Fruit fly (Drosophila melanogaster): Measurements from ENCODE around the gene Eig71Ec.

Eig71Ec gene

DNA sequence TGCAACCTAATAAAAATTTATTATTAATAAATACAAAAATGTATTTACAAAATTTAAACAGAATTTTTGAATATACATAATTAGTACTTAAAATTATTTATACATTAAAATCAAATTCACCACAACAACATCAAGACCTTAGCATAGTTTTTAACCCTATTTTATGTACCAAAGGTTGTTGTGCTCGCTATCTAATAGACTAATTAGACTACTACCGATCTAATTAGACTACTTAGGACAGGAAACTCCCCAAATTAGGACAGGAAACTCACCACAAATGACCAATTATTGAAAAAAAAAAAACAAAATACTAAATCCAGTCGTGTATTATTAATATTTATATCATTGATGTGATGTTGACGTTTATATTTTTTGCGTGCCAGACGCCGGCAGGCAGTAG is 15.1 kb downstream of the Eig71Ec start:
- TF ChIP-seq Dif (GFP tag; optimal IDR thresholded peaks at IDR 0.05; ENCODE audit: partially characterized antibody), result no peak
- no peak for TF ChIP-seq CG9705 (GFP tag; optimal IDR thresholded peaks at IDR 0.05)
- no peak for TF ChIP-seq Myc (optimal IDR thresholded peaks at IDR 0.05)
- TF ChIP-seq tai (GFP tag; optimal IDR thresholded peaks at IDR 0.05), result no peak
- no peak for TF ChIP-seq usp (GFP tag; optimal IDR thresholded peaks at IDR 0.05)
- no peak for TF ChIP-seq Vsx2 (GFP tag; optimal IDR thresholded peaks at IDR 0.05; ENCODE audit: partially characterized antibody)
- no peak for TF ChIP-seq woc (GFP tag; optimal IDR thresholded peaks at IDR 0.05)
- TF ChIP-seq sage (GFP tag; optimal IDR thresholded peaks at IDR 0.05), result no peak
- TF ChIP-seq GATAd (GFP tag; optimal IDR thresholded peaks at IDR 0.05), result no peak
- TF ChIP-seq CG32264 (GFP tag; optimal IDR thresholded peaks at IDR 0.05), result no peak
- TF ChIP-seq brk (GFP tag; optimal IDR thresholded peaks at IDR 0.05), result no peak
- no peak for TF ChIP-seq rgr (GFP tag; optimal IDR thresholded peaks at IDR 0.05)
- TF ChIP-seq dmrt93B (GFP tag; optimal IDR thresholded peaks at IDR 0.05), result no peak
- no peak for TF ChIP-seq CrebA (GFP tag; optimal IDR thresholded peaks at IDR 0.05; ENCODE audit: borderline replicate concordance)
- TF ChIP-seq Hnf4 (GFP tag; optimal IDR thresholded peaks at IDR 0.05), result no peak
- TF ChIP-seq lola (GFP tag; optimal IDR thresholded peaks at IDR 0.05), result no peak
- no peak for TF ChIP-seq ey (GFP tag; optimal IDR thresholded peaks at IDR 0.05)
- TF ChIP-seq sv (GFP tag; optimal IDR thresholded peaks at IDR 0.05), result no peak
- TF ChIP-seq fru (GFP tag; optimal IDR thresholded peaks at IDR 0.05), result no peak
- TF ChIP-seq jim (GFP tag; optimal IDR thresholded peaks at IDR 0.05), result no peak

DNA sequence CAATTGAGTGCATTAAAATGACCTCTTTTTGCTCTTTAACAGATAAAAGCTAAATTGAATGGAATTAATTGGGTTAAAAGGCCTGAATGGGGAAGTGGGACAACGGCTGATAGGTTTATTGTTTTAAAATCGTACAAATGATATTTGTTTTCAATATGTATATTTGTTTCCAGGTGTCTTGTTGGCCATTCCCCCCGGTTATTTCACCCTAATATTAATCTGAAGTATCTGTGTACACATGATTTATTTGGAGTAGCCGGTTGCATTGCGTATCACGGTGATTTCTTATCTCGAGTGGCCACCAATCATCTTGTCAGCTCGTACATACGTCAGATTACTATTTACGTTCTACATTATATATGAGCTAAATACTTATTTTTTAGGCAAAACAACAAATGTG is 15.7 kb downstream of the Eig71Ec start:
- no peak for TF ChIP-seq foxo (GFP tag; optimal IDR thresholded peaks at IDR 0.05)
- peak; percentile 26 for TF ChIP-seq h (GFP tag; optimal IDR thresholded peaks at IDR 0.05)
- no peak for TF ChIP-seq Jra (GFP tag; optimal IDR thresholded peaks at IDR 0.05)

DNA sequence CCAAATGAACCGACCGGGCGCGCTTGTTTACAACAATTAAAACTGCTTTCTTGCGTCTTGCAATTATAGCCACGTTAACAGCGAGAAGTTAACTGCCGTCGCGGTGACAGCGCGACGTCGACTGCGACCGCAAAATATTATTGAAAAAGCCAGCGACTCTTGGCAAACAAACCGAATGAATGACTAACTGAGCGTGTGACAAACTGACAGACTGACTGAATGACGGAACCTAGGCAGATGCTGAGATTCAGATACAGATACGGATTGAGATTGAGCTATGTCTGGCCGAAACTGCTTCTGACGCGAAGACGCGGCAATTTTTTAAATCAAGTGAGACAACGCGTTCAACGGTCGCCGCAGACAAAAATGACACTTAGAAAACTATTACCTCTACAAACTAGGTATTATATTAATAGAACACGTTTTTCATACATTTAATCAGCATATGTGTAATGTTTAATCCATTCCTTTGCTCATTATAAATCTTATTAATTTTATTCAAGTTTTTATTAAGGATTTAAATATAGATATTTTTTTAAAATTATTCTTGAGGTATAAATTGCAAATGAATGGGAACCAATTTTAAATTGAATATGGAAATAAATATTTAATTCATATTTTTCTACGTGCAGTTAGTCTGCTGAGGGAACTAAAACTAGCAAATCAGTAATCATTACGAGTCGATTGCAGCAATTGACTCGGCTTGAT is 17.5 kb downstream of the Eig71Ec start:
- TF ChIP-seq sv (GFP tag; optimal IDR thresholded peaks at IDR 0.05) (no peak), woc (GFP tag; optimal IDR thresholded peaks at IDR 0.05) (no peak)

DNA sequence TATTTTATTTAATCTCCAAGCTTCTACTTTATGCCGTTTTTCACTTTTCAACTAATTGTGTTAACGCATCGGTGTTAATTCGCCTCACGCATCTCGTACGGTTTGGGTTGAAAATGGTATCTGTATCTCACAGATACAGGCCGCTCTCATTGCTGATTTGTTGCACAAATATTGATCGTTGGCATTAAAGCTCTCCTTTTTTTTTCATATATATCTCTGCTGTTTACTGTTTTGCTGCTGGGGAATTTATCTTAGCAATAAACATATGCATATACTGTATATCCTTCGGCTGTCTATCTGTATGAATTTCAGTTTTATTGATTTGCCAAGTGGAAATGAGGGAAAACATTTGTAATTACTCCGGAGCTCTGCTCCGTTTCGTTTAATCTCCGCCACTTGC is 19.4 kb downstream of the Eig71Ec start:
- TF ChIP-seq br (GFP tag; optimal IDR thresholded peaks at IDR 0.05), result peak; percentile 32
- TF ChIP-seq rgr (GFP tag; optimal IDR thresholded peaks at IDR 0.05), result peak; percentile 14
- no peak for TF ChIP-seq lola (GFP tag; optimal IDR thresholded peaks at IDR 0.05)
- TF ChIP-seq dsf (GFP tag; optimal IDR thresholded peaks at IDR 0.05; ENCODE audit: borderline replicate concordance), result no peak
- no peak for TF ChIP-seq foxo (GFP tag; optimal IDR thresholded peaks at IDR 0.05)
- TF ChIP-seq psq (GFP tag; optimal IDR thresholded peaks at IDR 0.05), result no peak
- TF ChIP-seq Sp1 (GFP tag; optimal IDR thresholded peaks at IDR 0.05), result peak; percentile 13
- TF ChIP-seq sage (GFP tag; optimal IDR thresholded peaks at IDR 0.05), result no peak
- TF ChIP-seq Hr83 (GFP tag; optimal IDR thresholded peaks at IDR 0.05; ENCODE audit: poor library complexity, severe bottlenecking), result no peak
- TF ChIP-seq N (GFP tag; optimal IDR thresholded peaks at IDR 0.05), result no peak
- TF ChIP-seq Rel (GFP tag; optimal IDR thresholded peaks at IDR 0.05), result no peak
- TF ChIP-seq Rel (tag; optimal IDR thresholded peaks at IDR 0.05), result no peak
- no peak for TF ChIP-seq Jra (GFP tag; optimal IDR thresholded peaks at IDR 0.05)
- TF ChIP-seq OdsH (GFP tag; optimal IDR thresholded peaks at IDR 0.05), result no peak

DNA sequence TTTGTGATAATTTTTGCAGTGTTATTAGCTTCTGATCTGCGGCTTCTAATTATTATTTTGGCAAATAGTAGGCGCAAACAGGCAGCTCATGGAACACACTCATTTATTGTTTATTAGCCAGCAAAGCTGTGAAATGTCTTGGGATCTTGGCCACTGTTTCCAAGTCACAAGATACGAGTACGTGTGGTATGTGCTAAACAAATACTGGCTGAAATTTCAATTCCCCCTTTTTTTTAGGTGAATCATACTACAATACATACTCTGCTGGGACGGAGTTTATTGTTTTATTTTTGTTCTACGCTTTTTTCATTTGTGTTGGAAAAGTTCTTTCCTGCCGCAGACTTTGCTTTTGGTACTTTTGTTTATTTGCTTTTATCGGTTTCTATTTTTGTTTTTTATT is 21.0 kb downstream of the Eig71Ec start:
- TF ChIP-seq Jra (GFP tag; optimal IDR thresholded peaks at IDR 0.05), result no peak
- TF ChIP-seq dsf (GFP tag; optimal IDR thresholded peaks at IDR 0.05; ENCODE audit: borderline replicate concordance), result no peak
- no peak for TF ChIP-seq Rel (GFP tag; optimal IDR thresholded peaks at IDR 0.05)
- peak; percentile 33 for TF ChIP-seq Rel (tag; optimal IDR thresholded peaks at IDR 0.05)

Measured in whole organism, wandering third instar larva.